Worm (Caenorhabditis elegans) whole organism, L4/young adult: ENCODE results near the gene C35D10.1.

Experiments
- W03F9.2 ChIP-seq: fragments of 150-350 bp; optimal IDR thresholded peaks from 2 replicates; lab custom pipeline; 2014; ENCODE audit warnings: missing biosample characterization, missing genetic modification characterization
- dao-5 ChIP-seq: sonication (generic microtip); optimal IDR thresholded peaks from 2 replicates; lab custom pipeline; 2016; ENCODE audit warnings: missing genotype, missing genetic modification characterization, moderate library complexity, missing compliant biosample characterization
- him-1 ChIP-seq: sonication (generic microtip); optimal IDR thresholded peaks from 2 replicates; lab custom pipeline; 2016; ENCODE audit warnings: missing genotype, missing genetic modification reagents, missing genetic modification characterization, missing compliant biosample characterization

DNA sequence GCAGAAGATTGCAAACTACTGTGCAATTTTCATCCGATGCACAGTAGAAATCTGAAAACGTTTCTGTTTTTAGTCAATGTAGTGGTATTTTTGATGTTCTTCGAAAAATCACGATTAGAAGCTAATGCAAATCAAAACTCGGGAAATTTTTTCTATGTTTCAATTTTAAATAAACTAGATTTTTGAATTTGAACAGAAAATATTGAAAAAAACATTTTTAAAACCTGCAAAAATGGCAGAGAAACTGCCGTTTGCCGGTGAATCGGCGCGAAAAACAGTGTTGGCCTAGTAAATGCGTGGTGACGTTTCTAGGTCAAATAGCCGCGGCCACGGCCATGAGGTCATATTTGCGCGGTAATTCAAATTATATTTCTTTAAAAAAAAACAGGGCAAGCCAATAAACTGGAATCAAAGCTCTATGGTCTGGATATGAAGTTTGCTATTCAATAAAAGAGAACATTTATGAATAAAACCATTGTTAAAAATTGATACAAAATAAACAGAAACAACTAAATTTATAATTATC, 50.7 kb downstream of the C35D10.1 start, which contains the start of gene set-2:
- TF ChIP-seq him-1 (tag; lab: Kevin White, UChicago) (no peak), dao-5 (tag; lab: Kevin White, UChicago) (no peak), W03F9.2 (tag; lab: Kevin White, UChicago) (peak; percentile 79)
